Worm (Caenorhabditis elegans) whole organism, late embryonic: ENCODE measurements around the gene srt-73.
A peak's percentile ranks its signal among the peaks of the same experiment; 100 is the strongest.

ENCODE experiments used
- C08G9.2 ChIP-seq: sonication (generic microtip); optimal IDR thresholded peaks from 2 replicates; lab custom pipeline; 2016; ENCODE audit warnings: mild to moderate bottlenecking, missing genetic modification characterization, moderate library complexity, missing compliant biosample characterization
- C38D4.7 ChIP-seq: fragments of 200-800 bp; sonication (Bioruptor generic); optimal IDR thresholded peaks from 2 replicates; lab custom pipeline; 2018; ENCODE audit warnings: mild to moderate bottlenecking, missing genetic modification characterization, moderate library complexity, missing compliant biosample characterization
- F13H6.1 ChIP-seq: sonication (generic microtip); optimal IDR thresholded peaks from 2 replicates; lab custom pipeline; 2016; ENCODE audit warnings: missing genetic modification characterization, missing compliant biosample characterization
- K02D7.2 ChIP-seq: sonication (generic microtip); optimal IDR thresholded peaks from 2 replicates; lab custom pipeline; 2017; ENCODE audit warnings: mild to moderate bottlenecking, missing genetic modification characterization, missing compliant biosample characterization
- ama-1 ChIP-seq: fragments of 150-350 bp; optimal IDR thresholded peaks from 2 replicates; lab custom pipeline; 2014
- ceh-14 ChIP-seq: sonication (generic microtip); optimal IDR thresholded peaks from 2 replicates; lab custom pipeline; 2016; ENCODE audit warnings: missing genotype, missing genetic modification characterization, missing compliant biosample characterization
- ceh-18 ChIP-seq: sonication (generic microtip); optimal IDR thresholded peaks from 2 replicates; lab custom pipeline; 2016; ENCODE audit warnings: missing genetic modification characterization, missing compliant biosample characterization
- ceh-19 ChIP-seq: fragments of 200-800 bp; sonication (Bioruptor generic); optimal IDR thresholded peaks from 2 replicates; lab custom pipeline; 2018; ENCODE audit warnings: mild to moderate bottlenecking, missing genetic modification characterization, missing compliant biosample characterization
- ceh-22 ChIP-seq: sonication (generic microtip); optimal IDR thresholded peaks from 2 replicates; lab custom pipeline; 2017; ENCODE audit warnings: missing biosample characterization, missing genetic modification characterization
- ceh-24 ChIP-seq: sonication (generic microtip); optimal IDR thresholded peaks from 2 replicates; lab custom pipeline; 2016; ENCODE audit warnings: mild to moderate bottlenecking, missing genetic modification characterization, missing compliant biosample characterization
- ceh-30 ChIP-seq: fragments of 150-350 bp; optimal IDR thresholded peaks from 2 replicates; lab custom pipeline; 2014; ENCODE audit warnings: missing biosample characterization, missing genetic modification characterization
- ceh-31 ChIP-seq: sonication (generic microtip); optimal IDR thresholded peaks from 2 replicates; lab custom pipeline; 2016; ENCODE audit warnings: missing genetic modification characterization, missing compliant biosample characterization
- ceh-34 ChIP-seq: sonication (generic microtip); optimal IDR thresholded peaks from 2 replicates; lab custom pipeline; 2016; ENCODE audit warnings: mild to moderate bottlenecking, missing genetic modification characterization, missing compliant biosample characterization
- ceh-45 ChIP-seq: fragments of 200-800 bp; sonication (Bioruptor generic); IDR thresholded peaks from 2 replicates; pipeline ENCODE4 v1.3.6; 2022; ENCODE audit warnings: missing genetic modification reagents, missing genetic modification characterization, missing compliant biosample characterization
- ceh-9 ChIP-seq: sonication (generic microtip); optimal IDR thresholded peaks from 2 replicates; lab custom pipeline; 2016; ENCODE audit warnings: mild to moderate bottlenecking, missing genetic modification characterization, inconsistent platforms, missing compliant biosample characterization
- dmd-4 ChIP-seq: sonication (generic microtip); optimal IDR thresholded peaks from 2 replicates; lab custom pipeline; 2016; ENCODE audit warnings: borderline replicate concordance, missing genetic modification characterization, missing compliant biosample characterization
- elt-2 ChIP-seq: sonication (generic microtip); optimal IDR thresholded peaks from 2 replicates; lab custom pipeline; 2016; ENCODE audit warnings: missing genetic modification reagents, missing genetic modification characterization, missing compliant biosample characterization
- elt-4 ChIP-seq: sonication (generic microtip); optimal IDR thresholded peaks from 2 replicates; lab custom pipeline; 2016; ENCODE audit warnings: missing genetic modification characterization, missing compliant biosample characterization
- eyg-1 ChIP-seq: sonication (generic microtip); optimal IDR thresholded peaks from 2 replicates; lab custom pipeline; 2016; ENCODE audit warnings: missing genotype, missing genetic modification characterization, missing compliant biosample characterization
- fax-1 ChIP-seq: sonication (generic microtip); optimal IDR thresholded peaks from 2 replicates; lab custom pipeline; 2016; ENCODE audit warnings: missing genotype, missing genetic modification characterization, missing compliant biosample characterization
- fkh-6 ChIP-seq: sonication (generic microtip); optimal IDR thresholded peaks from 2 replicates; lab custom pipeline; 2016; ENCODE audit warnings: missing genetic modification characterization, missing compliant biosample characterization
- gmeb-2 ChIP-seq: sonication (generic microtip); optimal IDR thresholded peaks from 2 replicates; lab custom pipeline; 2016; ENCODE audit warnings: missing genetic modification characterization, inconsistent platforms, missing compliant biosample characterization
- hlh-15 ChIP-seq: sonication (generic microtip); optimal IDR thresholded peaks from 2 replicates; lab custom pipeline; 2016; ENCODE audit warnings: missing genetic modification characterization, missing compliant biosample characterization
- hlh-6 ChIP-seq: sonication (generic microtip); optimal IDR thresholded peaks from 2 replicates; lab custom pipeline; 2016; ENCODE audit warnings: missing genotype, missing genetic modification characterization, missing compliant biosample characterization
- hlh-8 ChIP-seq: sonication (generic microtip); optimal IDR thresholded peaks from 2 replicates; lab custom pipeline; 2016; ENCODE audit warnings: missing genotype, missing genetic modification characterization, missing compliant biosample characterization
- lim-6 ChIP-seq: sonication (generic microtip); optimal IDR thresholded peaks from 2 replicates; lab custom pipeline; 2016; ENCODE audit warnings: missing genetic modification characterization, missing compliant biosample characterization
- nhr-232 ChIP-seq: sonication (generic microtip); optimal IDR thresholded peaks from 2 replicates; lab custom pipeline; 2016; ENCODE audit warnings: missing genetic modification characterization, missing compliant biosample characterization
- npax-4 ChIP-seq: sonication (generic microtip); optimal IDR thresholded peaks from 2 replicates; lab custom pipeline; 2016; ENCODE audit warnings: missing genetic modification characterization, missing compliant biosample characterization
- odd-2 ChIP-seq: sonication (generic microtip); optimal IDR thresholded peaks from 2 replicates; lab custom pipeline; 2017; ENCODE audit warnings: antibody characterized with exemption, mild to moderate bottlenecking, missing genetic modification characterization, missing compliant biosample characterization
- pag-3 ChIP-seq: sonication (generic microtip); optimal IDR thresholded peaks from 2 replicates; lab custom pipeline; 2016; ENCODE audit warnings: missing compliant biosample characterization, missing genetic modification characterization, borderline replicate concordance
- pat-9 ChIP-seq: fragments of 200-800 bp; sonication (Bioruptor generic); optimal IDR thresholded peaks from 2 replicates; lab custom pipeline; 2018; ENCODE audit warnings: mild to moderate bottlenecking, missing genetic modification characterization, moderate library complexity, missing compliant biosample characterization
- pax-1 ChIP-seq: fragments of 150-350 bp; optimal IDR thresholded peaks from 2 replicates; lab custom pipeline; 2014; ENCODE audit warnings: missing biosample characterization, missing genetic modification characterization
- pha-2 ChIP-seq: sonication (generic microtip); optimal IDR thresholded peaks from 2 replicates; lab custom pipeline; 2017; ENCODE audit warnings: mild to moderate bottlenecking, missing genetic modification characterization, missing compliant biosample characterization
- pha-4 ChIP-seq: fragments of 150-350 bp; optimal IDR thresholded peaks from 2 replicates; lab custom pipeline; 2018; ENCODE audit warnings: missing biosample characterization, missing genetic modification reagents, missing genetic modification characterization
- ref-2 ChIP-seq: sonication (generic microtip); optimal IDR thresholded peaks from 2 replicates; lab custom pipeline; 2016; ENCODE audit warnings: missing genetic modification characterization, missing compliant biosample characterization
- sox-2 ChIP-seq: fragments of 200-800 bp; sonication (Bioruptor generic); IDR thresholded peaks from 2 replicates; pipeline ENCODE4 v1.3.6; 2022; ENCODE audit warnings: missing genetic modification reagents, missing genetic modification characterization, missing compliant biosample characterization
- sox-4 ChIP-seq: sonication (generic microtip); optimal IDR thresholded peaks from 2 replicates; lab custom pipeline; 2017; ENCODE audit warnings: mild to moderate bottlenecking, missing genetic modification characterization, inconsistent platforms, missing compliant biosample characterization
- syd-9 ChIP-seq: sonication (generic microtip); optimal IDR thresholded peaks from 2 replicates; lab custom pipeline; 2016; ENCODE audit warnings: mild to moderate bottlenecking, missing genetic modification characterization, moderate library complexity, missing compliant biosample characterization
- tbx-2 ChIP-seq: sonication (generic microtip); optimal IDR thresholded peaks from 2 replicates; lab custom pipeline; 2016; ENCODE audit warnings: missing genetic modification characterization, missing compliant biosample characterization
- ttx-3 ChIP-seq: sonication (generic microtip); optimal IDR thresholded peaks from 2 replicates; lab custom pipeline; 2016; ENCODE audit warnings: missing genetic modification reagents, missing genetic modification characterization, missing compliant biosample characterization
- unc-3 ChIP-seq, 2 experiments: fragments of 200-800 bp in 1 of 2; sonication (Bioruptor generic) in 1 of 2; sonication (generic microtip) in 1 of 2; conservative IDR thresholded peaks in 1 of 2; optimal IDR thresholded peaks in 1 of 2; 2 replicates each; pipeline versions ENCODE4 v1.3.6 to Lab custom; 2016 to 2022; ENCODE audit warnings: missing compliant biosample characterization in 2 of 2, missing genetic modification characterization in 2 of 2, missing genetic modification reagents in 1 of 2
- unc-42 ChIP-seq: sonication (generic microtip); optimal IDR thresholded peaks from 2 replicates; lab custom pipeline; 2016; ENCODE audit warnings: missing genotype, missing genetic modification characterization, missing compliant biosample characterization
- unc-55 ChIP-seq: sonication (generic microtip); optimal IDR thresholded peaks from 2 replicates; lab custom pipeline; 2017; ENCODE audit warnings: missing biosample characterization, missing genetic modification reagents, missing genetic modification characterization
- unc-86 ChIP-seq: sonication (generic microtip); optimal IDR thresholded peaks from 2 replicates; lab custom pipeline; 2016; ENCODE audit warnings: missing genetic modification characterization, missing compliant biosample characterization
- zip-5 ChIP-seq: sonication (generic microtip); optimal IDR thresholded peaks from 2 replicates; lab custom pipeline; 2016; ENCODE audit warnings: missing genetic modification characterization, missing compliant biosample characterization

Gene srt-73

DNA sequence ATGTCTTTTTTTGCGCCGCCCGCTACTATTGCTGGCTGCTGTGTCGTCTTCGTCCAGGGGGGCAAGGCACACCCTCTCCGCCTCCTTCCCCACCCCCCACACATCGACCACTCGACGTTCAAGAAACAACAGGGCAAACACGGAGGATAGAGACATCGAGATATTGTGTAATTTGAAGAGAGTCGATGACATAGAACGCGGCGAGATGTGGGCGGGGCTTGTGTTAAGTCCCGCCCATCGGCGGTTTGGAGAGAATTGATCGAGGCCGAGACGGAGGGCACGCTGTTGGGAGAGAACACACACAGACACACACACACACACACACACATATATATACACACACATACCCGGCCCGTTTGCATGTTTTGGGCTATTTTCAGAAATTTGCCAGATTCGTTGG, 33.5 kb upstream of the srt-73 start (continued):
- TF ChIP-seq ceh-9 (tag; lab: Kevin White, UChicago) (no peak), ceh-22 (tag; lab: Kevin White, UChicago) (peak; percentile 64), fkh-6 (tag; lab: Kevin White, UChicago) (peak; percentile 34), ceh-14 (tag; lab: Kevin White, UChicago) (peak; percentile 44), eyg-1 (tag; lab: Kevin White, UChicago) (no peak), dmd-4 (tag; lab: Kevin White, UChicago) (peak; percentile 78), tbx-2 (tag; lab: Kevin White, UChicago) (peak; percentile 81), lim-6 (tag; lab: Kevin White, UChicago) (peak; percentile 0), syd-9 (tag; lab: Kevin White, UChicago) (peak; percentile 39), unc-42 (tag; lab: Kevin White, UChicago) (peak; percentile 33), pha-4 (tag; lab: Kevin White, UChicago) (no peak), pag-3 (tag; lab: Kevin White, UChicago) (no peak), unc-86 (tag; lab: Kevin White, UChicago) (no peak), fax-1 (tag; lab: Kevin White, UChicago) (no peak), hlh-15 (tag; lab: Kevin White, UChicago) (no peak), elt-4 (no peak), C08G9.2 (tag; lab: Kevin White, UChicago) (peak; percentile 51), ceh-18 (tag; lab: Kevin White, UChicago) (peak; percentile 84), pat-9 (tag; lab: Kevin White, UChicago) (peak; percentile 4), ceh-45 (GFP tag; lab: Robert Waterston, UW) (no peak), C38D4.7 (GFP tag; lab: Kevin White, UChicago) (peak; percentile 12), nhr-232 (tag; lab: Kevin White, UChicago) (no peak), odd-2 (tag; lab: Kevin White, UChicago) (no peak), unc-55 (GFP tag; lab: Kevin White, UChicago) (peak; percentile 80), ama-1 (lab: Kevin White, UChicago) (no peak), ceh-30 (tag; lab: Kevin White, UChicago) (peak; percentile 1), ceh-24 (tag; lab: Kevin White, UChicago) (no peak), elt-2 (tag; lab: Kevin White, UChicago) (peak; percentile 42), unc-3 (GFP tag; conservative IDR thresholded peaks at IDR 0.05; lab: Robert Waterston, UW) (no peak), unc-3 (tag; optimal IDR thresholded peaks at IDR 0.05; lab: Kevin White, UChicago) (no peak), ceh-19 (GFP tag; lab: Kevin White, UChicago) (peak; percentile 74), npax-4 (no peak), zip-5 (tag; lab: Kevin White, UChicago) (peak; percentile 14), sox-4 (tag; lab: Kevin White, UChicago) (peak; percentile 12), K02D7.2 (no peak), sox-2 (GFP tag; lab: Robert Waterston, UW) (no peak; the same call in 1 of the 2 replicates)

- TF ChIP-seq ceh-19 (GFP tag; lab: Kevin White, UChicago) (no peak), hlh-6 (tag; lab: Kevin White, UChicago) (no peak), ceh-34 (tag; lab: Kevin White, UChicago) (no peak), gmeb-2 (no peak), F13H6.1 (tag; lab: Kevin White, UChicago) (no peak), pax-1 (tag; lab: Kevin White, UChicago) (no peak), ttx-3 (tag; lab: Kevin White, UChicago) (no peak), fax-1 (tag; lab: Kevin White, UChicago) (no peak), dmd-4 (tag; lab: Kevin White, UChicago) (no peak), eyg-1 (tag; lab: Kevin White, UChicago) (no peak), ceh-22 (tag; lab: Kevin White, UChicago) (no peak), ceh-45 (GFP tag; lab: Robert Waterston, UW) (no peak), ref-2 (no peak), hlh-8 (tag; lab: Kevin White, UChicago) (no peak), lim-6 (tag; lab: Kevin White, UChicago) (no peak), pha-2 (tag; lab: Kevin White, UChicago) (no peak), ceh-31 (tag; lab: Kevin White, UChicago) (no peak), npax-4 (no peak), pha-4 (tag; lab: Kevin White, UChicago) (no peak)
These were observed 32.7 kb upstream of the srt-73 start, which contains the start of gene C06A6.2 for ce11 chrIV:7846386-7846785. C06A6.2 (plus strand) TSS chrIV:7846622.
